Fruit fly (Drosophila melanogaster) whole organism, pupa: ENCODE measurements around the gene vir-1.

Source experiments
- CG10348 ChIP-seq: fragments of 200-800 bp; sonication (Bioruptor generic); IDR thresholded peaks from 2 replicates; pipeline ENCODE4 v1.3.6; 2022; ENCODE audit warnings: missing biosample characterization, missing genetic modification characterization
- CG12605 ChIP-seq: fragments of 200-800 bp; sonication (Bioruptor generic); IDR thresholded peaks from 2 replicates; pipeline ENCODE4 v1.3.6; 2022; ENCODE audit warnings: missing biosample characterization, missing genetic modification characterization
- CG13204 ChIP-seq: fragments of 200-800 bp; sonication (Bioruptor generic); optimal IDR thresholded peaks from 2 replicates; lab custom pipeline; 2018; ENCODE audit warnings: missing biosample characterization, mild to moderate bottlenecking, missing genetic modification characterization, moderate library complexity
- CG14655 ChIP-seq: fragments of 200-800 bp; sonication (Bioruptor generic); optimal IDR thresholded peaks from 3 replicates; lab custom pipeline; 2017; ENCODE audit warnings: mild to moderate bottlenecking, missing biosample characterization, missing genetic modification reagents, missing genetic modification characterization
- CG15710 ChIP-seq: fragments of 200-800 bp; sonication (Bioruptor generic); optimal IDR thresholded peaks from 2 replicates; lab custom pipeline; 2018; ENCODE audit warnings: missing biosample characterization, mild to moderate bottlenecking, missing genetic modification characterization, moderate library complexity
- CG17806 ChIP-seq: fragments of 200-800 bp; sonication (Bioruptor generic); optimal IDR thresholded peaks from 2 replicates; lab custom pipeline; 2018; ENCODE audit warnings: missing biosample characterization, mild to moderate bottlenecking, missing genetic modification characterization, moderate library complexity
- CG32121 ChIP-seq: fragments of 200-800 bp; sonication (Bioruptor generic); IDR thresholded peaks from 2 replicates; pipeline ENCODE4 v1.3.6; 2022; ENCODE audit warnings: missing biosample characterization, missing genetic modification characterization
- CG34367 ChIP-seq: fragments of 200-800 bp; sonication (Bioruptor generic); optimal IDR thresholded peaks from 2 replicates; lab custom pipeline; 2018; ENCODE audit warnings: missing biosample characterization, mild to moderate bottlenecking, missing genetic modification characterization
- CG4496 ChIP-seq: fragments of 200-800 bp; sonication (Bioruptor generic); IDR thresholded peaks from 3 replicates; pipeline ENCODE4 v1.3.6; 2022; ENCODE audit warnings: missing biosample characterization, missing genetic modification characterization
- CG8159 ChIP-seq: fragments of 200-800 bp; sonication (Bioruptor generic); optimal IDR thresholded peaks from 3 replicates; lab custom pipeline; 2018; ENCODE audit warnings: missing biosample characterization, mild to moderate bottlenecking, missing genetic modification characterization, moderate library complexity
- CG8301 ChIP-seq: fragments of 200-800 bp; sonication (Bioruptor generic); optimal IDR thresholded peaks from 2 replicates; lab custom pipeline; 2018; ENCODE audit warnings: missing biosample characterization, mild to moderate bottlenecking, missing genetic modification characterization
- CG9948 ChIP-seq: fragments of 200-800 bp; sonication (Bioruptor generic); optimal IDR thresholded peaks from 2 replicates; lab custom pipeline; 2018; ENCODE audit warnings: missing biosample characterization, mild to moderate bottlenecking, missing genetic modification characterization, moderate library complexity
- D1 ChIP-seq: fragments of 200-800 bp; sonication (Bioruptor generic); optimal IDR thresholded peaks from 2 replicates; lab custom pipeline; 2018; ENCODE audit warnings: missing biosample characterization, mild to moderate bottlenecking, missing genetic modification characterization, moderate library complexity
- EcR ChIP-seq: fragments of 200-800 bp; sonication (Bioruptor generic); optimal IDR thresholded peaks from 3 replicates; lab custom pipeline; 2019; ENCODE audit warnings: missing biosample characterization, missing genetic modification characterization, mild to moderate bottlenecking, moderate library complexity, missing genetic modification reagents
- Ets98B ChIP-seq: fragments of 200-800 bp; sonication (Bioruptor generic); IDR thresholded peaks from 2 replicates; pipeline ENCODE4 v1.3.6; 2022; ENCODE audit warnings: missing biosample characterization, missing genetic modification characterization
- Pif1A ChIP-seq: fragments of 200-800 bp; sonication (Bioruptor generic); optimal IDR thresholded peaks from 3 replicates; lab custom pipeline; 2016; ENCODE audit warnings: missing biosample characterization, missing genetic modification characterization
- Pif1B ChIP-seq: fragments of 200-800 bp; sonication (Bioruptor generic); optimal IDR thresholded peaks from 3 replicates; lab custom pipeline; 2016; ENCODE audit warnings: missing biosample characterization, missing genetic modification characterization
- Snoo ChIP-seq: fragments of 200-800 bp; sonication (Bioruptor generic); optimal IDR thresholded peaks from 3 replicates; lab custom pipeline; 2017; ENCODE audit warnings: missing biosample characterization, mild to moderate bottlenecking, missing genetic modification characterization, inconsistent platforms
- fd96Ca ChIP-seq: fragments of 200-800 bp; sonication (Bioruptor generic); IDR thresholded peaks from 3 replicates; pipeline ENCODE4 v1.3.6; 2022; ENCODE audit warnings: missing biosample characterization, missing genetic modification characterization
- gl ChIP-seq: fragments of 200-800 bp; sonication (Bioruptor generic); optimal IDR thresholded peaks from 2 replicates; lab custom pipeline; 2018; ENCODE audit warnings: missing biosample characterization, mild to moderate bottlenecking, missing genetic modification characterization
- rn ChIP-seq: fragments of 200-800 bp; sonication (Bioruptor generic); IDR thresholded peaks from 2 replicates; pipeline ENCODE4 v1.3.6; 2022; ENCODE audit warnings: missing biosample characterization, missing genetic modification characterization

The vir-1 gene

DNA sequence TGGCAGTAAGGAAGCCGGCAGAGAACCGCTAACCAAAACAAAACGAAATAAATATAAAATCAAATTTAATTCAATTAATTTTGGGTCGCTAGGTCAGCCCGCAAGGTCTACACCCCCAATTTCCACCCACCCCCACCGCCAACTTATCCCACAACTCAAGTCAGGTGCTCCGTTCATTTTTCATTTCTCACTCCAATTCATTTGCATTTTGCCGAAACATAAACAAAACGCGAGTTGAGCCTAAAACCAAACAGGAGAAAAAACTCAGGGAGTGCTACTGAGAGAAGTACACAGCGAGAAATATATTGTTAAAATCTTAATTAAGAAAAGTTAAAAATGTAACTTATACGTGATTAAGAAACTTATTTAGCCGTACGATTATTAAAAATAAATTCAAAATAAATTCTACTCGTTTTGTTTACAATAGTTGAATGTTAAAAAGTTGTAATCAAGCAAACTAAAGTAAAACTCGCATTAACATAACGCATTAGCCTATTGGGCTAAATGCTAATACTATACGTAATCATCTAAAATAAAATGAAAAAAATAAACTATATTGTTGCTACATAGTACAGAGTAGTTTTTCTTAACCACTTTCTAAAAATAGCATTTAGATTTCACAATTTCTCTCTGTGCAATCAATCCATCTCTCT, 7.6 kb downstream of the vir-1 start:
- TF ChIP-seq CG17806 (no peak), EcR (GFP tag; lab: Kevin White, UChicago) (no peak), rn (no peak), CG13204 (no peak), CG8159 (tag; lab: Kevin White, UChicago) (peak; percentile 19), gl (tag; lab: Kevin White, UChicago) (no peak), D1 (tag; lab: Kevin White, UChicago) (no peak), Ets98B (no peak), CG8301 (tag; lab: Kevin White, UChicago) (no peak), Pif1A (GFP tag; lab: Kevin White, UChicago) (no peak), CG14655 (GFP tag; lab: Kevin White, UChicago) (no peak), CG12605 (GFP tag; lab: Robert Waterston, UW) (no peak), CG4496 (GFP tag; lab: Robert Waterston, UW) (no peak), Snoo (tag; lab: Kevin White, UChicago) (peak; percentile 15), Pif1B (GFP tag; lab: Kevin White, UChicago) (no peak), CG10348 (GFP tag; lab: Robert Waterston, UW) (no peak)
- TF ChIP-seq, all 21 proteins: peak for 2

DNA sequence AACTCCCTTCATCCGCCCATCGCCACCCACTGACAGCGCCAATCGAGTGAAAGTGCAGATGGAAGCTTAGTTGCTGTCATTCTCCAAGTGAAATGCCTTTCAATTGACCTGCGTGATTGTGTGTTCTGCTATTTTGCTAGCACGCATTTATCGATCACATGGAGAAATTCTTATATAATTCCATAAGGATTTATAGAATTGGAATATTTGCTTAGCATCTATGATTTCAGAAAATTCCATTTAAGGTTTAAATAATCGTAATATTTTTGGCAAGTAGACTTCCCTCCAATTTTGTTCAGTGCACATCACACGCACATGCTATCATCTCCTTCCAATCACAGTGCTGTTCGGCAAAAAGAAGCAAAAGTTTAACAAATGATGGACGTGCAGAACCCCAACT, 9.3 kb downstream of the vir-1 start:
- no peak for TF ChIP-seq fd96Ca (GFP tag; lab: Robert Waterston, UW)
- peak; percentile 1 for TF ChIP-seq CG15710
- TF ChIP-seq CG14655 (GFP tag; lab: Kevin White, UChicago): peak; percentile 17
- no peak for TF ChIP-seq CG32121
- TF ChIP-seq rn: no peak
- no peak for TF ChIP-seq EcR (GFP tag; lab: Kevin White, UChicago)
- peak; percentile 18 for TF ChIP-seq CG8301 (tag; lab: Kevin White, UChicago)
- TF ChIP-seq CG4496 (GFP tag; lab: Robert Waterston, UW): no peak
- no peak for TF ChIP-seq CG34367
- no peak for TF ChIP-seq CG9948 (tag; lab: Kevin White, UChicago)
- TF ChIP-seq CG13204: no peak
- peak; percentile 16 for TF ChIP-seq CG8159 (tag; lab: Kevin White, UChicago)
- TF ChIP-seq CG10348 (GFP tag; lab: Robert Waterston, UW): no peak
- no peak for TF ChIP-seq D1 (tag; lab: Kevin White, UChicago)
- no peak for TF ChIP-seq Snoo (tag; lab: Kevin White, UChicago)
- TF ChIP-seq Ets98B: no peak
- no peak for TF ChIP-seq CG12605 (GFP tag; lab: Robert Waterston, UW)
- no peak for TF ChIP-seq CG17806
- no peak for TF ChIP-seq Pif1B (GFP tag; lab: Kevin White, UChicago)
- TF ChIP-seq Pif1A (GFP tag; lab: Kevin White, UChicago): no peak
- no peak for TF ChIP-seq gl (tag; lab: Kevin White, UChicago)

DNA sequence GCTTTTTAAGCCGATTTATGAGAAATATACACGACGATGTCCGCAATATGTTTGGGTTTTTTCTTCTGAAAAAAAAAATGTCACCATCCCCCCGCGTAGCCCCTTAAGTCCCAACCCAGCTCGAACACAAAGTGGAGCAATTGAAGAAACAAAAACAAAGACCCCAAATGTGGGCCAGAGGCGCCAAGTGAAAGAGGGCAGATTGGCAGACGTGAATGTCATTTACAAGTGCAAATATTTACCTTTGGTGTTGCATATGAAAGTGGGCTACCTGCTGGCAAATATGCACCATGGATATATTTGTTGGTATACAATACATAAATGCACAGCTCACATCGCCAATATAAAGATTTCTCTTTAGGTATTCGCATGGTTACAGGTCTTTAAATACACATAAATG, 12.6 kb downstream of the vir-1 start:
- no peak for TF ChIP-seq CG14655 (GFP tag; lab: Kevin White, UChicago)
- 0 out of 3 replicates have a peak, but pooled peaks have one; percentile 8 for TF ChIP-seq CG4496 (GFP tag; lab: Robert Waterston, UW)
- TF ChIP-seq, all 21 proteins: peak for 1

DNA sequence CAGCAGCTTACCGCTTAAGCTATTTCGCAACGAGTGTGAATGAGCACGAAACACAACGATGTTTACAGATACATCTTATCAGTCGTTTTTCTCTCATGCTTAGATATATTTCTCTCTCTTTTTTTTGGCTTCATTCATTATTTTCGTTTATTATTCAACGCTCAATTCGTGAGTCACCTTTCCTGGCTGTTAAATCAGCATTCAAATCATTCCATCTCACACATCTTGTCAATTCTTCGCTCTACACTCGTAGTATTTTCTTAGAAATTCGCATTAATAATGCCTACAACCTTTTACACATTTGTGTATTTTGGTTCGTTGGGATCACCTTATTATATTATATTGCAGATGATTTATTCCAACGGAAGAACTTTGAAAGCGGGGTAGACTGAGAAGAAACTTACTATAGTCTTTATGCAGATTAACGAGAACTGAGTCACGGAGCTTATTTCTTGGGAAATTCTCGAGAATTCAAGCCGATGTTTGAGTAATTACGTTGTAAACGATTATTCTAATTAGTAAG, 18.6 kb downstream of the vir-1 start:
- no peak for TF ChIP-seq fd96Ca (GFP tag; lab: Robert Waterston, UW)
- no peak for TF ChIP-seq CG12605 (GFP tag; lab: Robert Waterston, UW)
- TF ChIP-seq CG15710: no peak
- TF ChIP-seq CG13204: no peak
- no peak for TF ChIP-seq CG17806
- TF ChIP-seq Snoo (tag; lab: Kevin White, UChicago): no peak
- no peak for TF ChIP-seq CG8159 (tag; lab: Kevin White, UChicago)
- TF ChIP-seq Ets98B: no peak
- TF ChIP-seq Pif1A (GFP tag; lab: Kevin White, UChicago): no peak
- no peak for TF ChIP-seq gl (tag; lab: Kevin White, UChicago)
- no peak for TF ChIP-seq CG4496 (GFP tag; lab: Robert Waterston, UW)
- no peak for TF ChIP-seq D1 (tag; lab: Kevin White, UChicago)
- TF ChIP-seq CG9948 (tag; lab: Kevin White, UChicago): no peak
- TF ChIP-seq CG32121: no peak
- no peak for TF ChIP-seq CG10348 (GFP tag; lab: Robert Waterston, UW)
- TF ChIP-seq EcR (GFP tag; lab: Kevin White, UChicago): no peak
- TF ChIP-seq rn: no peak
- no peak for TF ChIP-seq CG14655 (GFP tag; lab: Kevin White, UChicago)
- TF ChIP-seq CG34367: no peak

DNA sequence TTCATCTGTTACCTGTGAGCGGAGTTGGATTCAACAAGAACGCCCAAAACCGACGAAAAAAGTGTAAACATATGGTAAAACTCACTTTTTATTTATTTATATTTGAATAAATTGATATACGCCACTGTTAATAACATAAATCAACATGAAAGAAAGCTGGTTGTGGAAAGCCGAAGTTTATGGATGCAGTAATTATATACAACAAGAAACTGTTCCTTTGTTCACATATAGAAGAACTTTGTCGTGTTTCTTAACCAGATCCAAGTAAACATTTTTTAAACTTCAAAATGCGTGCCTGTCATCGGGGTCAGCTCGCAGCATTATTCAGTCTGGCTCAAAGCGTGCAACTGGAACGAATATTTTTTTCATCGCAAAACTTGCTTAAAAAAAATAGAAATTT, 25.3 kb downstream of the vir-1 start, which contains the start of gene Pkd2:
TSS of gene Pkd2 (plus strand) at position 301 of the 400 bp plus-strand sequence.
- TF ChIP-seq Pif1A (GFP tag; lab: Kevin White, UChicago) (no peak), CG34367 (no peak), CG8301 (tag; lab: Kevin White, UChicago) (no peak), D1 (tag; lab: Kevin White, UChicago) (no peak), CG8159 (tag; lab: Kevin White, UChicago) (no peak), Pif1B (GFP tag; lab: Kevin White, UChicago) (no peak), CG14655 (GFP tag; lab: Kevin White, UChicago) (no peak), rn (no peak), Ets98B (no peak), Snoo (tag; lab: Kevin White, UChicago) (no peak), CG10348 (GFP tag; lab: Robert Waterston, UW) (no peak), EcR (GFP tag; lab: Kevin White, UChicago) (no peak), CG12605 (GFP tag; lab: Robert Waterston, UW) (no peak), fd96Ca (GFP tag; lab: Robert Waterston, UW) (no peak), CG9948 (tag; lab: Kevin White, UChicago) (no peak), CG4496 (GFP tag; lab: Robert Waterston, UW) (no peak), CG17806 (no peak), CG15710 (no peak), gl (tag; lab: Kevin White, UChicago) (no peak)
